Fruit fly (Drosophila melanogaster): Measurements from ENCODE around the gene Vha100-4.

Vha100-4 gene

DNA sequence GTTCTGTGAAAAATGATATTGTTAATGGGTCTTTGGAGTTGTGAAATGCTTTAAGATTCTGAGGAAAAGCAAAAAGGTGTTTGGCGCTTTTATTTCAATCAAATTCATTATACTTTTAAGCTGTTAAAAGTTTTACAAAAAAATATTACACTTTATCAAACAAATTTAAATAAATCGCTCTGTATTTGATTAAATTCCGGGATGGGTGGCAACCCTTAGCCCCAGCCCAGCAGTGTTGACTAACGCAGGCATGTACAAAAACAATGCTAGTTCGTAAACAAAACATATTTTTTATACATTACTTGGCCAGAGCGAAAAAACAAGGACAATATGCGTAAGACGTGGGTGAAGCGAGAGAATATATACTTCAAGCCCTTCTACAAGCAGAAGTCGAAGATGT is 15.1 kb upstream of the Vha100-4 start, which contains the start of gene CG7685 (continued):
- TF ChIP-seq D (optimal IDR thresholded peaks at IDR 0.05) (no peak), D (GFP tag; optimal IDR thresholded peaks at IDR 0.05) (peak; percentile 30), Sry-δ (GFP tag; optimal IDR thresholded peaks at IDR 0.05) (peak; percentile 36), CG12219 (GFP tag; optimal IDR thresholded peaks at IDR 0.05) (peak; percentile 29), CG3995 (GFP tag; optimal IDR thresholded peaks at IDR 0.05) (peak; percentile 42), CG33213 (GFP tag; optimal IDR thresholded peaks at IDR 0.05) (peak; percentile 79), CG2875 (GFP tag; optimal IDR thresholded peaks at IDR 0.05) (peak; percentile 11), fd96Cb (tag; optimal IDR thresholded peaks at IDR 0.05) (peak; percentile 27), grau (tag; optimal IDR thresholded peaks at IDR 0.05) (peak; percentile 72), yki (optimal IDR thresholded peaks at IDR 0.05) (no peak), CG10147 (GFP tag; optimal IDR thresholded peaks at IDR 0.05) (peak; percentile 54), CG12155 (GFP tag; optimal IDR thresholded peaks at IDR 0.05) (peak; percentile 65), Fer1 (GFP tag; optimal IDR thresholded peaks at IDR 0.05) (peak; percentile 81), Lhr (GFP tag; optimal IDR thresholded peaks at IDR 0.05) (peak; percentile 19), B-H2 (GFP tag; optimal IDR thresholded peaks at IDR 0.05) (peak; percentile 89), Hey (tag; optimal IDR thresholded peaks at IDR 0.05) (peak; percentile 5), Mes4 (GFP tag; optimal IDR thresholded peaks at IDR 0.05) (peak; percentile 8), CG6175 (GFP tag; IDR thresholded peaks at IDR 0.05) (no peak), D19B (GFP tag; optimal IDR thresholded peaks at IDR 0.05) (peak; percentile 10), Dref (GFP tag; IDR thresholded peaks at IDR 0.05) (no peak), ci (GFP tag; IDR thresholded peaks at IDR 0.05) (peak; percentile 65), cad (GFP tag; optimal IDR thresholded peaks at IDR 0.05) (no peak), CG2199 (GFP tag; IDR thresholded peaks at IDR 0.05) (0 out of 3 replicates have a peak, but pooled peaks have one; percentile 32), Aef1 (GFP tag; IDR thresholded peaks at IDR 0.05) (peak; percentile 84), bigmax (GFP tag; optimal IDR thresholded peaks at IDR 0.05) (no peak), pum (GFP tag; optimal IDR thresholded peaks at IDR 0.05) (peak; percentile 43), pfk (GFP tag; optimal IDR thresholded peaks at IDR 0.05) (no peak), CG6765 (GFP tag; optimal IDR thresholded peaks at IDR 0.05) (peak; percentile 20), CTCF (GFP tag; optimal IDR thresholded peaks at IDR 0.05) (peak; percentile 12), Hr78 (GFP tag; optimal IDR thresholded peaks at IDR 0.05) (no peak), gsb-n (tag; optimal IDR thresholded peaks at IDR 0.05) (no peak), mam (GFP tag; optimal IDR thresholded peaks at IDR 0.05) (peak; percentile 76), CG12659 (GFP tag; optimal IDR thresholded peaks at IDR 0.05) (peak; percentile 75), CG3838 (GFP tag; optimal IDR thresholded peaks at IDR 0.05) (peak; percentile 18), bab2 (GFP tag; optimal IDR thresholded peaks at IDR 0.05) (peak; percentile 71), CrebB (tag; optimal IDR thresholded peaks at IDR 0.05) (peak; percentile 34), CG11560 (tag; IDR thresholded peaks at IDR 0.05) (no peak), knrl (GFP tag; IDR thresholded peaks at IDR 0.05; ENCODE audit: partially characterized antibody) (no peak), Usf (GFP tag; optimal IDR thresholded peaks at IDR 0.05) (no peak), CG11723 (GFP tag; optimal IDR thresholded peaks at IDR 0.05) (no peak), CG7786 (GFP tag; optimal IDR thresholded peaks at IDR 0.05) (peak; percentile 53), Hmx (GFP tag; optimal IDR thresholded peaks at IDR 0.05) (peak; percentile 15), E2f1 (GFP tag; IDR thresholded peaks at IDR 0.05) (0 out of 2 replicates have a peak, but pooled peaks have one; percentile 14), H2.0 (GFP tag; IDR thresholded peaks at IDR 0.05) (0 out of 2 replicates have a peak, but pooled peaks have one; percentile 46), CG11696 (GFP tag; IDR thresholded peaks at IDR 0.05) (no peak), Eip74EF (GFP tag; optimal IDR thresholded peaks at IDR 0.05) (peak in 1 of 2 experiments; percentile 27), CG4707 (GFP tag; optimal IDR thresholded peaks at IDR 0.05) (peak; percentile 27), croc (GFP tag; conservative IDR thresholded peaks at IDR 0.05) (no peak), CG6813 (GFP tag; optimal IDR thresholded peaks at IDR 0.05) (no peak), CG1024 (GFP tag; IDR thresholded peaks at IDR 0.05) (no peak), CG12299 (tag; optimal IDR thresholded peaks at IDR 0.05) (peak; percentile 57), sqz (GFP tag; optimal IDR thresholded peaks at IDR 0.05) (peak; percentile 73)

All from whole organism, embryonic.